Worm (Caenorhabditis elegans): ENCODE data around the gene C18F10.7.

DNA sequence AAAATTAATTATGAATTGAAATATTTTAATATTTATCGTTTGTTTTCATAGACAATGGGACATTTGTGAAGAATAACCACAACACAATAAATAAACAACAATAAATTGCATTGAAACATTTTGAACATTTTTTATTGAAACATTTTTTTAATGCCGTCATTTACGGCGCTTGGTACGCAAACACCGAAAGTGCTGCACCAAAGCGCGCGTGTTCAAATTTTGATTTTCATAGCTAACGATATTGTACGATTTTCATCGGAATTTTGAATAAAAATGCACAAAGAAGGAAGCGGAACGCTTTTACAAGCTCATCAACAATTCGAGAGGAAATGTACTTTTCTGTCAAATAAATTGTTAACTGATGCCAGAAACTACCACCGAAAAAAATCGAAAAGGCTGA lies 25.6 kb upstream of the C18F10.7 start:
- TF ChIP-seq dao-5 (tag; optimal IDR thresholded peaks at IDR 0.05) = no peak
- TF ChIP-seq W03F9.2 (tag; optimal IDR thresholded peaks at IDR 0.05) = no peak
